Worm (Caenorhabditis elegans) whole organism, late embryonic: ENCODE results near the gene F22H10.11.

ENCODE experiments used
- C08G9.2 ChIP-seq: sonication (generic microtip); optimal IDR thresholded peaks from 2 replicates; lab custom pipeline; 2016; ENCODE audit warnings: mild to moderate bottlenecking, missing genetic modification characterization, moderate library complexity, missing compliant biosample characterization
- K02D7.2 ChIP-seq: sonication (generic microtip); optimal IDR thresholded peaks from 2 replicates; lab custom pipeline; 2017; ENCODE audit warnings: mild to moderate bottlenecking, missing genetic modification characterization, missing compliant biosample characterization
- T23F11.4 ChIP-seq: fragments of 200-800 bp; sonication (Bioruptor generic); optimal IDR thresholded peaks from 2 replicates; lab custom pipeline; 2018; ENCODE audit warnings: mild to moderate bottlenecking, missing genetic modification characterization, missing compliant biosample characterization
- Y22D7AL.16 ChIP-seq: sonication (generic microtip); optimal IDR thresholded peaks from 2 replicates; lab custom pipeline; 2016; ENCODE audit warnings: missing genetic modification characterization, missing compliant biosample characterization
- ahr-1 ChIP-seq: sonication (generic microtip); optimal IDR thresholded peaks from 2 replicates; lab custom pipeline; 2016; ENCODE audit warnings: missing genetic modification characterization, missing compliant biosample characterization
- ceh-18 ChIP-seq: sonication (generic microtip); optimal IDR thresholded peaks from 2 replicates; lab custom pipeline; 2016; ENCODE audit warnings: missing genetic modification characterization, missing compliant biosample characterization
- ceh-19 ChIP-seq: fragments of 200-800 bp; sonication (Bioruptor generic); optimal IDR thresholded peaks from 2 replicates; lab custom pipeline; 2018; ENCODE audit warnings: mild to moderate bottlenecking, missing genetic modification characterization, missing compliant biosample characterization
- ceh-2 ChIP-seq: sonication (generic microtip); optimal IDR thresholded peaks from 2 replicates; lab custom pipeline; 2016; ENCODE audit warnings: missing genotype, missing genetic modification characterization, missing compliant biosample characterization
- ceh-22 ChIP-seq: sonication (generic microtip); optimal IDR thresholded peaks from 2 replicates; lab custom pipeline; 2017; ENCODE audit warnings: missing biosample characterization, missing genetic modification characterization
- ceh-24 ChIP-seq: sonication (generic microtip); optimal IDR thresholded peaks from 2 replicates; lab custom pipeline; 2016; ENCODE audit warnings: mild to moderate bottlenecking, missing genetic modification characterization, missing compliant biosample characterization
- ceh-30 ChIP-seq: fragments of 150-350 bp; optimal IDR thresholded peaks from 2 replicates; lab custom pipeline; 2014; ENCODE audit warnings: missing biosample characterization, missing genetic modification characterization
- ceh-34 ChIP-seq: sonication (generic microtip); optimal IDR thresholded peaks from 2 replicates; lab custom pipeline; 2016; ENCODE audit warnings: mild to moderate bottlenecking, missing genetic modification characterization, missing compliant biosample characterization
- ceh-45 ChIP-seq: fragments of 200-800 bp; sonication (Bioruptor generic); IDR thresholded peaks from 2 replicates; pipeline ENCODE4 v1.3.6; 2022; ENCODE audit warnings: missing genetic modification reagents, missing genetic modification characterization, missing compliant biosample characterization
- ceh-48 ChIP-seq: sonication (generic microtip); optimal IDR thresholded peaks from 2 replicates; lab custom pipeline; 2016; ENCODE audit warnings: missing genetic modification characterization, inconsistent platforms, missing compliant biosample characterization
- dve-1 ChIP-seq: sonication (generic microtip); optimal IDR thresholded peaks from 2 replicates; lab custom pipeline; 2017; ENCODE audit warnings: antibody characterized with exemption, mild to moderate bottlenecking, missing genetic modification characterization, missing compliant biosample characterization
- elt-2 ChIP-seq: sonication (generic microtip); optimal IDR thresholded peaks from 2 replicates; lab custom pipeline; 2016; ENCODE audit warnings: missing genetic modification reagents, missing genetic modification characterization, missing compliant biosample characterization
- eyg-1 ChIP-seq: sonication (generic microtip); optimal IDR thresholded peaks from 2 replicates; lab custom pipeline; 2016; ENCODE audit warnings: missing genotype, missing genetic modification characterization, missing compliant biosample characterization
- fkh-10 ChIP-seq: fragments of 150-350 bp; optimal IDR thresholded peaks from 2 replicates; lab custom pipeline; 2014; ENCODE audit warnings: missing biosample characterization, missing genetic modification reagents, missing genetic modification characterization
- gmeb-2 ChIP-seq: sonication (generic microtip); optimal IDR thresholded peaks from 2 replicates; lab custom pipeline; 2016; ENCODE audit warnings: missing genetic modification characterization, inconsistent platforms, missing compliant biosample characterization
- hlh-13 ChIP-seq: fragments of 200-800 bp; sonication (Bioruptor generic); optimal IDR thresholded peaks from 2 replicates; lab custom pipeline; 2018; ENCODE audit warnings: mild to moderate bottlenecking, missing genetic modification characterization, missing compliant biosample characterization
- hlh-30 ChIP-seq: sonication (generic microtip); optimal IDR thresholded peaks from 2 replicates; lab custom pipeline; 2017; ENCODE audit warnings: antibody characterized with exemption, missing genetic modification characterization, missing compliant biosample characterization; ENCODE audit not compliant: insufficient read depth
- lim-6 ChIP-seq: sonication (generic microtip); optimal IDR thresholded peaks from 2 replicates; lab custom pipeline; 2016; ENCODE audit warnings: missing genetic modification characterization, missing compliant biosample characterization
- madf-2 ChIP-seq: sonication (generic microtip); optimal IDR thresholded peaks from 2 replicates; lab custom pipeline; 2017; ENCODE audit warnings: missing genetic modification characterization, missing compliant biosample characterization
- nfya-1 ChIP-seq: sonication (generic microtip); optimal IDR thresholded peaks from 2 replicates; lab custom pipeline; 2017; ENCODE audit warnings: missing genetic modification characterization, mild to moderate bottlenecking, missing compliant biosample characterization, antibody characterized with exemption, moderate library complexity
- nhr-11 ChIP-seq: fragments of 150-350 bp; optimal IDR thresholded peaks from 2 replicates; lab custom pipeline; 2014; ENCODE audit warnings: missing biosample characterization, missing genetic modification characterization
- nhr-232 ChIP-seq: sonication (generic microtip); optimal IDR thresholded peaks from 2 replicates; lab custom pipeline; 2016; ENCODE audit warnings: missing genetic modification characterization, missing compliant biosample characterization
- odd-2 ChIP-seq: sonication (generic microtip); optimal IDR thresholded peaks from 2 replicates; lab custom pipeline; 2017; ENCODE audit warnings: antibody characterized with exemption, mild to moderate bottlenecking, missing genetic modification characterization, missing compliant biosample characterization
- pag-3 ChIP-seq: sonication (generic microtip); optimal IDR thresholded peaks from 2 replicates; lab custom pipeline; 2016; ENCODE audit warnings: missing compliant biosample characterization, missing genetic modification characterization, borderline replicate concordance
- pax-1 ChIP-seq: fragments of 150-350 bp; optimal IDR thresholded peaks from 2 replicates; lab custom pipeline; 2014; ENCODE audit warnings: missing biosample characterization, missing genetic modification characterization
- pha-2 ChIP-seq: sonication (generic microtip); optimal IDR thresholded peaks from 2 replicates; lab custom pipeline; 2017; ENCODE audit warnings: mild to moderate bottlenecking, missing genetic modification characterization, missing compliant biosample characterization
- pqm-1 ChIP-seq: sonication (generic microtip); optimal IDR thresholded peaks from 2 replicates; lab custom pipeline; 2016; ENCODE audit warnings: missing genetic modification characterization, missing compliant biosample characterization
- pros-1 ChIP-seq: fragments of 150-350 bp; optimal IDR thresholded peaks from 2 replicates; lab custom pipeline; 2014; ENCODE audit warnings: missing biosample characterization, missing genetic modification reagents, missing genetic modification characterization
- ref-2 ChIP-seq: sonication (generic microtip); optimal IDR thresholded peaks from 2 replicates; lab custom pipeline; 2016; ENCODE audit warnings: missing genetic modification characterization, missing compliant biosample characterization
- rnt-1 ChIP-seq: sonication (generic microtip); optimal IDR thresholded peaks from 2 replicates; lab custom pipeline; 2016; ENCODE audit warnings: missing genetic modification characterization, missing compliant biosample characterization
- sdc-2 ChIP-seq: sonication (generic microtip); optimal IDR thresholded peaks from 2 replicates; lab custom pipeline; 2016; ENCODE audit warnings: missing genotype, missing genetic modification characterization, missing compliant biosample characterization
- sox-2 ChIP-seq: fragments of 200-800 bp; sonication (Bioruptor generic); IDR thresholded peaks from 2 replicates; pipeline ENCODE4 v1.3.6; 2022; ENCODE audit warnings: missing genetic modification reagents, missing genetic modification characterization, missing compliant biosample characterization
- sox-4 ChIP-seq: sonication (generic microtip); optimal IDR thresholded peaks from 2 replicates; lab custom pipeline; 2017; ENCODE audit warnings: mild to moderate bottlenecking, missing genetic modification characterization, inconsistent platforms, missing compliant biosample characterization
- tbx-7 ChIP-seq: sonication (generic microtip); optimal IDR thresholded peaks from 2 replicates; lab custom pipeline; 2016; ENCODE audit warnings: missing genotype, missing genetic modification characterization, missing compliant biosample characterization
- ttx-3 ChIP-seq: sonication (generic microtip); optimal IDR thresholded peaks from 2 replicates; lab custom pipeline; 2016; ENCODE audit warnings: missing genetic modification reagents, missing genetic modification characterization, missing compliant biosample characterization
- unc-3 ChIP-seq, 2 experiments: fragments of 200-800 bp in 1 of 2; sonication (Bioruptor generic) in 1 of 2; sonication (generic microtip) in 1 of 2; conservative IDR thresholded peaks in 1 of 2; optimal IDR thresholded peaks in 1 of 2; 2 replicates each; pipeline versions ENCODE4 v1.3.6 to Lab custom; 2016 to 2022; ENCODE audit warnings: missing compliant biosample characterization in 2 of 2, missing genetic modification characterization in 2 of 2, missing genetic modification reagents in 1 of 2
- unc-42 ChIP-seq: sonication (generic microtip); optimal IDR thresholded peaks from 2 replicates; lab custom pipeline; 2016; ENCODE audit warnings: missing genotype, missing genetic modification characterization, missing compliant biosample characterization
- unc-55 ChIP-seq: sonication (generic microtip); optimal IDR thresholded peaks from 2 replicates; lab custom pipeline; 2017; ENCODE audit warnings: missing biosample characterization, missing genetic modification reagents, missing genetic modification characterization
- unc-86 ChIP-seq: sonication (generic microtip); optimal IDR thresholded peaks from 2 replicates; lab custom pipeline; 2016; ENCODE audit warnings: missing genetic modification characterization, missing compliant biosample characterization
- zip-5 ChIP-seq: sonication (generic microtip); optimal IDR thresholded peaks from 2 replicates; lab custom pipeline; 2016; ENCODE audit warnings: missing genetic modification characterization, missing compliant biosample characterization
- ztf-16 ChIP-seq: sonication (generic microtip); optimal IDR thresholded peaks from 2 replicates; lab custom pipeline; 2017; ENCODE audit warnings: missing genetic modification characterization, missing compliant biosample characterization

The F22H10.11 gene

ce11 chrX:16726879-16727278, 39.0 kb upstream of the F22H10.11 start (continued):
- peak; percentile 53 for TF ChIP-seq dve-1 (tag; lab: Kevin White, UChicago)
- no peak for TF ChIP-seq ahr-1
- peak; percentile 71 for TF ChIP-seq elt-2 (tag; lab: Kevin White, UChicago)
- TF ChIP-seq tbx-7 (tag; lab: Kevin White, UChicago) = peak; percentile 1
- TF ChIP-seq nfya-1 (tag; lab: Kevin White, UChicago) = peak; percentile 90
- peak; percentile 81 for TF ChIP-seq rnt-1 (tag; lab: Kevin White, UChicago)
- peak; percentile 62 for TF ChIP-seq unc-42 (tag; lab: Kevin White, UChicago)
- peak; percentile 90 for TF ChIP-seq sdc-2 (tag; lab: Kevin White, UChicago)
- no peak for TF ChIP-seq ztf-16 (tag; lab: Kevin White, UChicago)
- peak; percentile 29; the same call in 1 of the 2 replicates for TF ChIP-seq unc-3 (GFP tag; conservative IDR thresholded peaks at IDR 0.05; lab: Robert Waterston, UW)
- TF ChIP-seq unc-3 (tag; optimal IDR thresholded peaks at IDR 0.05; lab: Kevin White, UChicago) = no peak
- TF ChIP-seq ceh-19 (GFP tag; lab: Kevin White, UChicago) = peak; percentile 67
- TF ChIP-seq unc-86 = peak; percentile 34
- peak; percentile 1 for TF ChIP-seq pax-1 (tag; lab: Kevin White, UChicago)
- peak; percentile 48 for TF ChIP-seq pha-2
- peak; percentile 83 for TF ChIP-seq hlh-30
- TF ChIP-seq nhr-11 (tag; lab: Kevin White, UChicago) = no peak
- TF ChIP-seq gmeb-2 (tag; lab: Kevin White, UChicago) = peak; percentile 6
- TF ChIP-seq pros-1 (tag; lab: Kevin White, UChicago) = peak; percentile 83
- peak; percentile 91 for TF ChIP-seq ceh-18 (tag; lab: Kevin White, UChicago)
- TF ChIP-seq hlh-13 (GFP tag; lab: Kevin White, UChicago) = no peak
- peak; percentile 51 for TF ChIP-seq madf-2 (tag; lab: Kevin White, UChicago)
- TF ChIP-seq sox-2 (GFP tag; lab: Robert Waterston, UW) = no peak
- no peak for TF ChIP-seq Y22D7AL.16 (tag; lab: Kevin White, UChicago)

ce11 chrX:16724954-16725353, 37.1 kb upstream of the F22H10.11 start:
- TF ChIP-seq pha-2 (no peak), ceh-24 (tag; lab: Kevin White, UChicago) (no peak), zip-5 (no peak), pros-1 (tag; lab: Kevin White, UChicago) (no peak), C08G9.2 (tag; lab: Kevin White, UChicago) (no peak), ceh-22 (tag; lab: Kevin White, UChicago) (no peak), ttx-3 (tag; lab: Kevin White, UChicago) (no peak), nhr-232 (tag; lab: Kevin White, UChicago) (no peak), hlh-13 (GFP tag; lab: Kevin White, UChicago) (no peak), unc-3 (GFP tag; conservative IDR thresholded peaks at IDR 0.05; lab: Robert Waterston, UW) (no peak), unc-3 (tag; optimal IDR thresholded peaks at IDR 0.05; lab: Kevin White, UChicago) (no peak), fkh-10 (GFP tag; lab: Kevin White, UChicago) (no peak), pag-3 (tag; lab: Kevin White, UChicago) (no peak), unc-55 (GFP tag; lab: Kevin White, UChicago) (no peak), madf-2 (tag; lab: Kevin White, UChicago) (no peak), T23F11.4 (GFP tag; lab: Kevin White, UChicago) (no peak), sdc-2 (tag; lab: Kevin White, UChicago) (no peak), K02D7.2 (tag; lab: Kevin White, UChicago) (no peak), hlh-30 (no peak), odd-2 (tag; lab: Kevin White, UChicago) (no peak), ceh-34 (tag; lab: Kevin White, UChicago) (no peak)

ce11 chrX:16721930-16722329, 34.1 kb upstream of the F22H10.11 start:
- TF ChIP-seq unc-3 (GFP tag; conservative IDR thresholded peaks at IDR 0.05; lab: Robert Waterston, UW) (no peak), unc-3 (tag; optimal IDR thresholded peaks at IDR 0.05; lab: Kevin White, UChicago) (no peak), ceh-45 (GFP tag; lab: Robert Waterston, UW) (no peak), C08G9.2 (tag; lab: Kevin White, UChicago) (no peak), zip-5 (no peak), ceh-2 (no peak), eyg-1 (tag; lab: Kevin White, UChicago) (no peak), ceh-24 (tag; lab: Kevin White, UChicago) (no peak), ref-2 (tag; lab: Kevin White, UChicago) (no peak), gmeb-2 (tag; lab: Kevin White, UChicago) (no peak), ttx-3 (tag; lab: Kevin White, UChicago) (no peak), ceh-48 (tag; lab: Kevin White, UChicago) (no peak), nhr-232 (tag; lab: Kevin White, UChicago) (no peak), elt-2 (tag; lab: Kevin White, UChicago) (no peak), ceh-30 (tag; lab: Kevin White, UChicago) (no peak), pqm-1 (no peak), rnt-1 (tag; lab: Kevin White, UChicago) (no peak), sox-4 (tag; lab: Kevin White, UChicago) (no peak), pros-1 (tag; lab: Kevin White, UChicago) (no peak), hlh-13 (GFP tag; lab: Kevin White, UChicago) (no peak), lim-6 (no peak)
